Worm (Caenorhabditis elegans) whole organism, late embryonic: Measurements from ENCODE around the gene K03B8.14.
A peak's percentile ranks its signal among the peaks of the same experiment; 100 is the strongest.

Source experiments
- C08G9.2 ChIP-seq: sonication (generic microtip); optimal IDR thresholded peaks from 2 replicates; lab custom pipeline; 2016; ENCODE audit warnings: mild to moderate bottlenecking, missing genetic modification characterization, moderate library complexity, missing compliant biosample characterization
- C38D4.7 ChIP-seq: fragments of 200-800 bp; sonication (Bioruptor generic); optimal IDR thresholded peaks from 2 replicates; lab custom pipeline; 2018; ENCODE audit warnings: mild to moderate bottlenecking, missing genetic modification characterization, moderate library complexity, missing compliant biosample characterization
- F13H6.1 ChIP-seq: sonication (generic microtip); optimal IDR thresholded peaks from 2 replicates; lab custom pipeline; 2016; ENCODE audit warnings: missing genetic modification characterization, missing compliant biosample characterization
- K02D7.2 ChIP-seq: sonication (generic microtip); optimal IDR thresholded peaks from 2 replicates; lab custom pipeline; 2017; ENCODE audit warnings: mild to moderate bottlenecking, missing genetic modification characterization, missing compliant biosample characterization
- K09A11.1 ChIP-seq: sonication (generic microtip); optimal IDR thresholded peaks from 2 replicates; lab custom pipeline; 2017; ENCODE audit warnings: antibody characterized with exemption, mild to moderate bottlenecking, missing genetic modification characterization, missing compliant biosample characterization; ENCODE audit not compliant: insufficient read depth
- ahr-1 ChIP-seq: sonication (generic microtip); optimal IDR thresholded peaks from 2 replicates; lab custom pipeline; 2016; ENCODE audit warnings: missing genetic modification characterization, missing compliant biosample characterization
- ceh-14 ChIP-seq: sonication (generic microtip); optimal IDR thresholded peaks from 2 replicates; lab custom pipeline; 2016; ENCODE audit warnings: missing genotype, missing genetic modification characterization, missing compliant biosample characterization
- ceh-18 ChIP-seq: sonication (generic microtip); optimal IDR thresholded peaks from 2 replicates; lab custom pipeline; 2016; ENCODE audit warnings: missing genetic modification characterization, missing compliant biosample characterization
- ceh-19 ChIP-seq: fragments of 200-800 bp; sonication (Bioruptor generic); optimal IDR thresholded peaks from 2 replicates; lab custom pipeline; 2018; ENCODE audit warnings: mild to moderate bottlenecking, missing genetic modification characterization, missing compliant biosample characterization
- ceh-22 ChIP-seq: sonication (generic microtip); optimal IDR thresholded peaks from 2 replicates; lab custom pipeline; 2017; ENCODE audit warnings: missing biosample characterization, missing genetic modification characterization
- ceh-24 ChIP-seq: sonication (generic microtip); optimal IDR thresholded peaks from 2 replicates; lab custom pipeline; 2016; ENCODE audit warnings: mild to moderate bottlenecking, missing genetic modification characterization, missing compliant biosample characterization
- ceh-30 ChIP-seq: fragments of 150-350 bp; optimal IDR thresholded peaks from 2 replicates; lab custom pipeline; 2014; ENCODE audit warnings: missing biosample characterization, missing genetic modification characterization
- ceh-31 ChIP-seq: sonication (generic microtip); optimal IDR thresholded peaks from 2 replicates; lab custom pipeline; 2016; ENCODE audit warnings: missing genetic modification characterization, missing compliant biosample characterization
- ceh-34 ChIP-seq: sonication (generic microtip); optimal IDR thresholded peaks from 2 replicates; lab custom pipeline; 2016; ENCODE audit warnings: mild to moderate bottlenecking, missing genetic modification characterization, missing compliant biosample characterization
- ceh-45 ChIP-seq: fragments of 200-800 bp; sonication (Bioruptor generic); IDR thresholded peaks from 2 replicates; pipeline ENCODE4 v1.3.6; 2022; ENCODE audit warnings: missing genetic modification reagents, missing genetic modification characterization, missing compliant biosample characterization
- ceh-48 ChIP-seq: sonication (generic microtip); optimal IDR thresholded peaks from 2 replicates; lab custom pipeline; 2016; ENCODE audit warnings: missing genetic modification characterization, inconsistent platforms, missing compliant biosample characterization
- ceh-6 ChIP-seq: fragments of 200-800 bp; sonication (Bioruptor generic); optimal IDR thresholded peaks from 2 replicates; lab custom pipeline; 2018; ENCODE audit warnings: mild to moderate bottlenecking, missing genetic modification characterization, missing compliant biosample characterization
- che-1 ChIP-seq: sonication (generic microtip); optimal IDR thresholded peaks from 2 replicates; lab custom pipeline; 2016; ENCODE audit warnings: mild to moderate bottlenecking, missing genetic modification characterization, missing compliant biosample characterization
- dmd-4 ChIP-seq: sonication (generic microtip); optimal IDR thresholded peaks from 2 replicates; lab custom pipeline; 2016; ENCODE audit warnings: borderline replicate concordance, missing genetic modification characterization, missing compliant biosample characterization
- dve-1 ChIP-seq: sonication (generic microtip); optimal IDR thresholded peaks from 2 replicates; lab custom pipeline; 2017; ENCODE audit warnings: antibody characterized with exemption, mild to moderate bottlenecking, missing genetic modification characterization, missing compliant biosample characterization
- elt-2 ChIP-seq: sonication (generic microtip); optimal IDR thresholded peaks from 2 replicates; lab custom pipeline; 2016; ENCODE audit warnings: missing genetic modification reagents, missing genetic modification characterization, missing compliant biosample characterization
- elt-4 ChIP-seq: sonication (generic microtip); optimal IDR thresholded peaks from 2 replicates; lab custom pipeline; 2016; ENCODE audit warnings: missing genetic modification characterization, missing compliant biosample characterization
- eyg-1 ChIP-seq: sonication (generic microtip); optimal IDR thresholded peaks from 2 replicates; lab custom pipeline; 2016; ENCODE audit warnings: missing genotype, missing genetic modification characterization, missing compliant biosample characterization
- fax-1 ChIP-seq: sonication (generic microtip); optimal IDR thresholded peaks from 2 replicates; lab custom pipeline; 2016; ENCODE audit warnings: missing genotype, missing genetic modification characterization, missing compliant biosample characterization
- fkh-10 ChIP-seq: fragments of 150-350 bp; optimal IDR thresholded peaks from 2 replicates; lab custom pipeline; 2014; ENCODE audit warnings: missing biosample characterization, missing genetic modification reagents, missing genetic modification characterization
- fkh-6 ChIP-seq: sonication (generic microtip); optimal IDR thresholded peaks from 2 replicates; lab custom pipeline; 2016; ENCODE audit warnings: missing genetic modification characterization, missing compliant biosample characterization
- hlh-6 ChIP-seq: sonication (generic microtip); optimal IDR thresholded peaks from 2 replicates; lab custom pipeline; 2016; ENCODE audit warnings: missing genotype, missing genetic modification characterization, missing compliant biosample characterization
- hlh-8 ChIP-seq: sonication (generic microtip); optimal IDR thresholded peaks from 2 replicates; lab custom pipeline; 2016; ENCODE audit warnings: missing genotype, missing genetic modification characterization, missing compliant biosample characterization
- lim-6 ChIP-seq: sonication (generic microtip); optimal IDR thresholded peaks from 2 replicates; lab custom pipeline; 2016; ENCODE audit warnings: missing genetic modification characterization, missing compliant biosample characterization
- mec-3 ChIP-seq: sonication (generic microtip); optimal IDR thresholded peaks from 2 replicates; lab custom pipeline; 2016; ENCODE audit warnings: borderline replicate concordance, missing genetic modification characterization, missing compliant biosample characterization
- nfya-1 ChIP-seq: sonication (generic microtip); optimal IDR thresholded peaks from 2 replicates; lab custom pipeline; 2017; ENCODE audit warnings: missing genetic modification characterization, mild to moderate bottlenecking, missing compliant biosample characterization, antibody characterized with exemption, moderate library complexity
- pax-1 ChIP-seq: fragments of 150-350 bp; optimal IDR thresholded peaks from 2 replicates; lab custom pipeline; 2014; ENCODE audit warnings: missing biosample characterization, missing genetic modification characterization
- pha-4 ChIP-seq: fragments of 150-350 bp; optimal IDR thresholded peaks from 2 replicates; lab custom pipeline; 2018; ENCODE audit warnings: missing biosample characterization, missing genetic modification reagents, missing genetic modification characterization
- pqm-1 ChIP-seq: sonication (generic microtip); optimal IDR thresholded peaks from 2 replicates; lab custom pipeline; 2016; ENCODE audit warnings: missing genetic modification characterization, missing compliant biosample characterization
- pros-1 ChIP-seq: fragments of 150-350 bp; optimal IDR thresholded peaks from 2 replicates; lab custom pipeline; 2014; ENCODE audit warnings: missing biosample characterization, missing genetic modification reagents, missing genetic modification characterization
- rnt-1 ChIP-seq: sonication (generic microtip); optimal IDR thresholded peaks from 2 replicates; lab custom pipeline; 2016; ENCODE audit warnings: missing genetic modification characterization, missing compliant biosample characterization
- sdc-2 ChIP-seq: sonication (generic microtip); optimal IDR thresholded peaks from 2 replicates; lab custom pipeline; 2016; ENCODE audit warnings: missing genotype, missing genetic modification characterization, missing compliant biosample characterization
- sox-2 ChIP-seq: fragments of 200-800 bp; sonication (Bioruptor generic); IDR thresholded peaks from 2 replicates; pipeline ENCODE4 v1.3.6; 2022; ENCODE audit warnings: missing genetic modification reagents, missing genetic modification characterization, missing compliant biosample characterization
- sox-4 ChIP-seq: sonication (generic microtip); optimal IDR thresholded peaks from 2 replicates; lab custom pipeline; 2017; ENCODE audit warnings: mild to moderate bottlenecking, missing genetic modification characterization, inconsistent platforms, missing compliant biosample characterization
- tbx-7 ChIP-seq: sonication (generic microtip); optimal IDR thresholded peaks from 2 replicates; lab custom pipeline; 2016; ENCODE audit warnings: missing genotype, missing genetic modification characterization, missing compliant biosample characterization
- ttx-3 ChIP-seq: sonication (generic microtip); optimal IDR thresholded peaks from 2 replicates; lab custom pipeline; 2016; ENCODE audit warnings: missing genetic modification reagents, missing genetic modification characterization, missing compliant biosample characterization
- unc-3 ChIP-seq, 2 experiments: fragments of 200-800 bp in 1 of 2; sonication (Bioruptor generic) in 1 of 2; sonication (generic microtip) in 1 of 2; conservative IDR thresholded peaks in 1 of 2; optimal IDR thresholded peaks in 1 of 2; 2 replicates each; pipeline versions ENCODE4 v1.3.6 to Lab custom; 2016 to 2022; ENCODE audit warnings: missing compliant biosample characterization in 2 of 2, missing genetic modification characterization in 2 of 2, missing genetic modification reagents in 1 of 2
- unc-42 ChIP-seq: sonication (generic microtip); optimal IDR thresholded peaks from 2 replicates; lab custom pipeline; 2016; ENCODE audit warnings: missing genotype, missing genetic modification characterization, missing compliant biosample characterization
- unc-86 ChIP-seq: sonication (generic microtip); optimal IDR thresholded peaks from 2 replicates; lab custom pipeline; 2016; ENCODE audit warnings: missing genetic modification characterization, missing compliant biosample characterization
- zip-5 ChIP-seq: sonication (generic microtip); optimal IDR thresholded peaks from 2 replicates; lab custom pipeline; 2016; ENCODE audit warnings: missing genetic modification characterization, missing compliant biosample characterization

Gene K03B8.14

ce11 chrV:11375150-11375792 lies 15.0 kb upstream of the K03B8.14 start, which contains the start of gene cnb-1 (continued):
- TF ChIP-seq ceh-45 (GFP tag; lab: Robert Waterston, UW): no peak
- no peak for TF ChIP-seq ceh-19 (GFP tag; lab: Kevin White, UChicago)
- TF ChIP-seq unc-86 (tag; lab: Kevin White, UChicago): peak; percentile 20
- no peak for TF ChIP-seq mec-3 (tag; lab: Kevin White, UChicago)
- no peak for TF ChIP-seq pqm-1 (tag; lab: Kevin White, UChicago)
- peak; percentile 29 for TF ChIP-seq hlh-6 (tag; lab: Kevin White, UChicago)
- TF ChIP-seq sox-2 (GFP tag; lab: Robert Waterston, UW): no peak
- TF ChIP-seq dmd-4 (tag; lab: Kevin White, UChicago): no peak
- peak; percentile 64 for TF ChIP-seq nfya-1 (tag; lab: Kevin White, UChicago)
- peak; percentile 76 for TF ChIP-seq ceh-18 (tag; lab: Kevin White, UChicago)
- TF ChIP-seq K09A11.1 (tag; lab: Kevin White, UChicago): no peak
- TF ChIP-seq che-1: no peak
- TF ChIP-seq unc-3 (GFP tag; conservative IDR thresholded peaks at IDR 0.05; lab: Robert Waterston, UW): no peak
- no peak for TF ChIP-seq unc-3 (tag; optimal IDR thresholded peaks at IDR 0.05; lab: Kevin White, UChicago)
- TF ChIP-seq pros-1 (tag; lab: Kevin White, UChicago): no peak
- no peak for TF ChIP-seq fkh-10 (GFP tag; lab: Kevin White, UChicago)
- no peak for TF ChIP-seq eyg-1 (tag; lab: Kevin White, UChicago)
- peak; percentile 39 for TF ChIP-seq F13H6.1 (tag; lab: Kevin White, UChicago)
- peak; percentile 84 for TF ChIP-seq ceh-14 (tag; lab: Kevin White, UChicago)
- TF ChIP-seq ceh-48: peak; percentile 86
- TF ChIP-seq ceh-34 (tag; lab: Kevin White, UChicago): no peak
- no peak for TF ChIP-seq ceh-22 (tag; lab: Kevin White, UChicago)
- TF ChIP-seq hlh-8 (tag; lab: Kevin White, UChicago): peak; percentile 62
- TF ChIP-seq ceh-24 (tag; lab: Kevin White, UChicago): no peak
- TF ChIP-seq ttx-3 (tag; lab: Kevin White, UChicago): no peak
- no peak for TF ChIP-seq sox-4 (tag; lab: Kevin White, UChicago)
- TF ChIP-seq, all 69 proteins: peak for 21

- peak; percentile 52 for TF ChIP-seq unc-42 (tag; lab: Kevin White, UChicago)
- no peak for TF ChIP-seq dmd-4 (tag; lab: Kevin White, UChicago)
- no peak for TF ChIP-seq sox-4 (tag; lab: Kevin White, UChicago)
- no peak for TF ChIP-seq K02D7.2 (tag; lab: Kevin White, UChicago)
- no peak for TF ChIP-seq ttx-3 (tag; lab: Kevin White, UChicago)
- no peak for TF ChIP-seq pha-4
These were observed 11.0 kb upstream of the K03B8.14 start for ce11 chrV:11379341-11379740.

- no peak for TF ChIP-seq unc-42 (tag; lab: Kevin White, UChicago)
- no peak for TF ChIP-seq pha-4
- no peak for TF ChIP-seq fax-1
- no peak for TF ChIP-seq C08G9.2 (tag; lab: Kevin White, UChicago)
- TF ChIP-seq lim-6 (tag; lab: Kevin White, UChicago): no peak
- TF ChIP-seq elt-2 (tag; lab: Kevin White, UChicago): no peak
- TF ChIP-seq sox-2 (GFP tag; lab: Robert Waterston, UW): no peak
- no peak for TF ChIP-seq sox-4 (tag; lab: Kevin White, UChicago)
- TF ChIP-seq, all 69 proteins: peak for 0
These were observed 9.7 kb upstream of the K03B8.14 start for ce11 chrV:11380571-11380970.

ce11 chrV:11383032-11383431 lies 7.3 kb upstream of the K03B8.14 start, which contains the start of gene F55C10.5:
Gene F55C10.5, plus strand, starts transcription at chrV:11383105.
- TF ChIP-seq dve-1 (tag; lab: Kevin White, UChicago) (no peak), ceh-30 (tag; lab: Kevin White, UChicago) (no peak), lim-6 (tag; lab: Kevin White, UChicago) (no peak), fkh-6 (tag; lab: Kevin White, UChicago) (no peak), pax-1 (tag; lab: Kevin White, UChicago) (no peak), sox-4 (tag; lab: Kevin White, UChicago) (no peak), rnt-1 (tag; lab: Kevin White, UChicago) (no peak), eyg-1 (tag; lab: Kevin White, UChicago) (no peak), elt-4 (tag; lab: Kevin White, UChicago) (no peak), ahr-1 (no peak), sdc-2 (no peak), ceh-6 (GFP tag; lab: Kevin White, UChicago) (no peak), ceh-22 (tag; lab: Kevin White, UChicago) (no peak), ceh-31 (tag; lab: Kevin White, UChicago) (no peak), zip-5 (tag; lab: Kevin White, UChicago) (no peak), tbx-7 (no peak), ceh-45 (GFP tag; lab: Robert Waterston, UW) (no peak), C38D4.7 (GFP tag; lab: Kevin White, UChicago) (no peak)
